Worm (Caenorhabditis elegans) whole organism, L4 larva: ENCODE measurements around the gene tin-9.1.
A peak's percentile ranks its signal among the peaks of the same experiment; 100 is the strongest.

Experiments used
- F44E2.7 ChIP-seq: fragments of 200-800 bp; sonication (Bioruptor generic); IDR thresholded peaks from 2 replicates; pipeline ENCODE4 v2.1.2; 2022; ENCODE audit warnings: missing genetic modification characterization, missing compliant biosample characterization
- F49E8.2 ChIP-seq: sonication (generic microtip); optimal IDR thresholded peaks from 2 replicates; lab custom pipeline; 2016; ENCODE audit warnings: missing compliant biosample characterization, mild to moderate bottlenecking, missing genetic modification characterization, borderline replicate concordance
- T20F7.1 ChIP-seq: fragments of 200-800 bp; sonication (Bioruptor generic); optimal IDR thresholded peaks from 2 replicates; lab custom pipeline; 2018; ENCODE audit warnings: mild to moderate bottlenecking, missing genetic modification characterization, missing compliant biosample characterization
- T26A8.4 ChIP-seq: fragments of 200-800 bp; sonication (Bioruptor generic); IDR thresholded peaks from 2 replicates; pipeline ENCODE4 v1.3.6; 2022; ENCODE audit warnings: missing genetic modification characterization, missing compliant biosample characterization
- ZK546.5 ChIP-seq, 2 experiments: sonication (generic microtip); optimal IDR thresholded peaks; 2 replicates each; lab custom pipeline; 2017; ENCODE audit warnings: missing biosample characterization in 2 of 2, missing genetic modification characterization in 2 of 2
- aha-1 ChIP-seq: fragments of 150-350 bp; peaks from one replicate; lab custom pipeline; 2014; ENCODE audit warnings: missing biosample characterization, missing genetic modification characterization
- ama-1 ChIP-seq: fragments of 150-350 bp; optimal IDR thresholded peaks from 2 replicates; lab custom pipeline; 2014; ENCODE audit warnings: inconsistent platforms, mixed read lengths
- arid-1 ChIP-seq: fragments of 200-800 bp; sonication (Bioruptor generic); conservative IDR thresholded peaks from 2 replicates; pipeline ENCODE4 v1.3.6; 2022; ENCODE audit warnings: missing genetic modification reagents, missing genetic modification characterization, missing compliant biosample characterization
- attf-4 ChIP-seq: sonication (generic microtip); optimal IDR thresholded peaks from 3 replicates; lab custom pipeline; 2017; ENCODE audit warnings: missing biosample characterization, missing genetic modification characterization
- ceh-20 ChIP-seq: fragments of 200-800 bp; sonication (Bioruptor generic); IDR thresholded peaks from 2 replicates; pipeline ENCODE4 v1.3.6; 2022; ENCODE audit warnings: missing genetic modification reagents, missing genetic modification characterization, missing compliant biosample characterization
- ceh-28 ChIP-seq: fragments of 150-350 bp; optimal IDR thresholded peaks from 2 replicates; lab custom pipeline; 2014; ENCODE audit warnings: missing biosample characterization, missing genetic modification reagents, missing genetic modification characterization
- ceh-62 ChIP-seq: sonication (generic microtip); optimal IDR thresholded peaks from 2 replicates; lab custom pipeline; 2017; ENCODE audit warnings: missing biosample characterization, missing genetic modification characterization
- ceh-82 ChIP-seq: sonication (generic microtip); optimal IDR thresholded peaks from 2 replicates; lab custom pipeline; 2017; ENCODE audit warnings: missing biosample characterization, missing genetic modification characterization
- daf-12 ChIP-seq: fragments of 150-350 bp; optimal IDR thresholded peaks from 2 replicates; lab custom pipeline; 2014; ENCODE audit warnings: missing biosample characterization, missing genetic modification reagents, missing genetic modification characterization
- daf-16 ChIP-seq, 3 experiments: sonication (generic microtip); optimal IDR thresholded peaks; 2 replicates each; lab custom pipeline; 2016 to 2017; ENCODE audit warnings: missing genetic modification characterization in 3 of 3, missing genetic modification reagents in 3 of 3, mild to moderate bottlenecking in 2 of 3, missing compliant biosample characterization in 2 of 3, missing biosample characterization in 1 of 3, moderate library complexity in 1 of 3
- daf-19 ChIP-seq: fragments of 200-800 bp; sonication (Bioruptor generic); conservative IDR thresholded peaks from 2 replicates; pipeline ENCODE4 v1.3.6; 2022; ENCODE audit warnings: missing genetic modification characterization, missing compliant biosample characterization
- dmd-6 ChIP-seq: fragments of 200-800 bp; sonication (Bioruptor generic); IDR thresholded peaks from 2 replicates; pipeline ENCODE4 v1.3.6; 2022; ENCODE audit warnings: missing genetic modification reagents, missing genetic modification characterization, missing compliant biosample characterization
- dmd-9 ChIP-seq: fragments of 200-800 bp; sonication (Bioruptor generic); IDR thresholded peaks from 2 replicates; pipeline ENCODE4 v1.3.6; 2022; ENCODE audit warnings: missing genetic modification reagents, missing genetic modification characterization, missing compliant biosample characterization
- dve-1 ChIP-seq: sonication (generic microtip); optimal IDR thresholded peaks from 2 replicates; lab custom pipeline; 2017; ENCODE audit warnings: antibody characterized with exemption, mild to moderate bottlenecking, missing genetic modification characterization, missing compliant biosample characterization; ENCODE audit not compliant: insufficient read depth
- egl-43 ChIP-seq: fragments of 200-800 bp; sonication (Bioruptor generic); IDR thresholded peaks from 2 replicates; pipeline ENCODE4 v1.3.6; 2022; ENCODE audit warnings: missing genetic modification reagents, missing genetic modification characterization, missing compliant biosample characterization
- hlh-11 ChIP-seq: fragments of 200-800 bp; sonication (Bioruptor generic); optimal IDR thresholded peaks from 2 replicates; lab custom pipeline; 2018; ENCODE audit warnings: mild to moderate bottlenecking, missing genetic modification characterization, missing compliant biosample characterization
- hmg-1.1 ChIP-seq: fragments of 200-800 bp; sonication (Bioruptor generic); IDR thresholded peaks from 2 replicates; pipeline ENCODE4 v1.3.6; 2022; ENCODE audit warnings: missing genetic modification reagents, missing genetic modification characterization, missing compliant biosample characterization
- lin-1 ChIP-seq: fragments of 200-800 bp; sonication (Bioruptor generic); IDR thresholded peaks from 2 replicates; pipeline ENCODE4 v1.3.6; 2022; ENCODE audit warnings: missing genetic modification reagents, missing genetic modification characterization, missing compliant biosample characterization
- lin-13 ChIP-seq: fragments of 150-350 bp; optimal IDR thresholded peaks from 2 replicates; lab custom pipeline; 2014; ENCODE audit warnings: missing biosample characterization, missing genetic modification reagents, missing genetic modification characterization
- lin-38 ChIP-seq: fragments of 200-800 bp; sonication (Bioruptor generic); IDR thresholded peaks from 2 replicates; pipeline ENCODE4 v1.3.6; 2022; ENCODE audit warnings: missing genetic modification reagents, missing genetic modification characterization, missing compliant biosample characterization
- lsy-2 ChIP-seq, 2 experiments: fragments of 150-350 bp in 1 of 2; sonication (generic microtip) in 1 of 2; optimal IDR thresholded peaks; 2 replicates each; lab custom pipeline; 2014 to 2017; ENCODE audit warnings: missing biosample characterization in 2 of 2, missing genetic modification characterization in 2 of 2
- mes-2 ChIP-seq: sonication (generic microtip); optimal IDR thresholded peaks from 2 replicates; lab custom pipeline; 2016; ENCODE audit warnings: missing genotype, mild to moderate bottlenecking, missing genetic modification characterization, missing compliant biosample characterization; ENCODE audit not compliant: poor library complexity, severe bottlenecking
- mxl-2 ChIP-seq: fragments of 200-800 bp; sonication (Bioruptor generic); conservative IDR thresholded peaks from 2 replicates; pipeline ENCODE4 v1.3.6; 2022; ENCODE audit warnings: missing genetic modification reagents, missing genetic modification characterization, missing compliant biosample characterization
- nhr-10 ChIP-seq: fragments of 150-350 bp; optimal IDR thresholded peaks from 2 replicates; lab custom pipeline; 2014; ENCODE audit warnings: missing biosample characterization, missing genetic modification characterization
- nhr-102 ChIP-seq: sonication (generic microtip); optimal IDR thresholded peaks from 2 replicates; lab custom pipeline; 2016; ENCODE audit warnings: mild to moderate bottlenecking, missing genetic modification characterization, moderate library complexity, missing compliant biosample characterization
- nhr-11 ChIP-seq: fragments of 150-350 bp; optimal IDR thresholded peaks from 2 replicates; lab custom pipeline; 2014; ENCODE audit warnings: missing biosample characterization, missing genetic modification characterization
- nhr-111 ChIP-seq: fragments of 200-800 bp; sonication (Bioruptor generic); optimal IDR thresholded peaks from 2 replicates; lab custom pipeline; 2018; ENCODE audit warnings: mild to moderate bottlenecking, missing genetic modification characterization, missing compliant biosample characterization
- nhr-25 ChIP-seq: sonication (generic microtip); optimal IDR thresholded peaks from 2 replicates; lab custom pipeline; 2017; ENCODE audit warnings: missing genetic modification characterization, mild to moderate bottlenecking, missing compliant biosample characterization, antibody characterized with exemption, moderate library complexity, borderline replicate concordance; ENCODE audit not compliant: insufficient read depth
- nhr-41 ChIP-seq: fragments of 200-800 bp; sonication (Bioruptor generic); IDR thresholded peaks from 2 replicates; pipeline ENCODE4 v1.3.6; 2022; ENCODE audit warnings: missing genetic modification reagents, missing genetic modification characterization, missing compliant biosample characterization
- nhr-42 ChIP-seq: fragments of 200-800 bp; sonication (Bioruptor generic); IDR thresholded peaks from 2 replicates; pipeline ENCODE4 v1.3.6; 2022; ENCODE audit warnings: missing genetic modification characterization, missing compliant biosample characterization
- php-3 ChIP-seq: fragments of 200-800 bp; sonication (Bioruptor generic); IDR thresholded peaks from 2 replicates; pipeline ENCODE4 v1.3.6; 2022; ENCODE audit warnings: missing genetic modification reagents, missing genetic modification characterization, missing compliant biosample characterization
- pqm-1 ChIP-seq: sonication (generic microtip); optimal IDR thresholded peaks from 2 replicates; lab custom pipeline; 2017; ENCODE audit warnings: missing biosample characterization, missing genetic modification characterization
- set-16 ChIP-seq: fragments of 200-800 bp; sonication (Bioruptor generic); IDR thresholded peaks from 2 replicates; pipeline ENCODE4 v1.3.6; 2022; ENCODE audit warnings: missing genetic modification reagents, missing genetic modification characterization, missing compliant biosample characterization
- snpc-4 ChIP-seq: fragments of 150-350 bp; optimal IDR thresholded peaks from 2 replicates; lab custom pipeline; 2014; ENCODE audit warnings: missing biosample characterization, missing genetic modification characterization
- tag-97 ChIP-seq: fragments of 200-800 bp; sonication (Bioruptor generic); IDR thresholded peaks from 2 replicates; pipeline ENCODE4 v1.3.6; 2022; ENCODE audit warnings: missing genetic modification characterization, missing compliant biosample characterization
- tra-1 ChIP-seq: fragments of 200-800 bp; sonication (Bioruptor generic); IDR thresholded peaks from 2 replicates; pipeline ENCODE4 v1.3.6; 2022; ENCODE audit warnings: missing genetic modification reagents, missing genetic modification characterization, missing compliant biosample characterization
- unc-39 ChIP-seq: sonication (generic microtip); optimal IDR thresholded peaks from 2 replicates; lab custom pipeline; 2017; ENCODE audit warnings: missing biosample characterization, missing genetic modification characterization
- vab-7 ChIP-seq: fragments of 200-800 bp; sonication (Bioruptor generic); IDR thresholded peaks from 2 replicates; pipeline ENCODE4 v1.3.6; 2022; ENCODE audit warnings: missing genetic modification reagents, missing genetic modification characterization, missing compliant biosample characterization
- zag-1 ChIP-seq: fragments of 150-350 bp; optimal IDR thresholded peaks from 2 replicates; lab custom pipeline; 2014; ENCODE audit warnings: missing biosample characterization, missing genetic modification characterization
- zfp-3 ChIP-seq: fragments of 200-800 bp; sonication (Bioruptor generic); conservative IDR thresholded peaks from 2 replicates; pipeline ENCODE4 v1.3.6; 2022; ENCODE audit warnings: missing genetic modification reagents, missing genetic modification characterization, missing compliant biosample characterization
- zip-2 ChIP-seq: fragments of 150-350 bp; optimal IDR thresholded peaks from 2 replicates; lab custom pipeline; 2014; ENCODE audit warnings: missing biosample characterization, missing genetic modification characterization
- ztf-11 ChIP-seq: fragments of 150-350 bp; optimal IDR thresholded peaks from 2 replicates; lab custom pipeline; 2014; ENCODE audit warnings: missing biosample characterization, missing genetic modification characterization

tin-9.1 gene

DNA sequence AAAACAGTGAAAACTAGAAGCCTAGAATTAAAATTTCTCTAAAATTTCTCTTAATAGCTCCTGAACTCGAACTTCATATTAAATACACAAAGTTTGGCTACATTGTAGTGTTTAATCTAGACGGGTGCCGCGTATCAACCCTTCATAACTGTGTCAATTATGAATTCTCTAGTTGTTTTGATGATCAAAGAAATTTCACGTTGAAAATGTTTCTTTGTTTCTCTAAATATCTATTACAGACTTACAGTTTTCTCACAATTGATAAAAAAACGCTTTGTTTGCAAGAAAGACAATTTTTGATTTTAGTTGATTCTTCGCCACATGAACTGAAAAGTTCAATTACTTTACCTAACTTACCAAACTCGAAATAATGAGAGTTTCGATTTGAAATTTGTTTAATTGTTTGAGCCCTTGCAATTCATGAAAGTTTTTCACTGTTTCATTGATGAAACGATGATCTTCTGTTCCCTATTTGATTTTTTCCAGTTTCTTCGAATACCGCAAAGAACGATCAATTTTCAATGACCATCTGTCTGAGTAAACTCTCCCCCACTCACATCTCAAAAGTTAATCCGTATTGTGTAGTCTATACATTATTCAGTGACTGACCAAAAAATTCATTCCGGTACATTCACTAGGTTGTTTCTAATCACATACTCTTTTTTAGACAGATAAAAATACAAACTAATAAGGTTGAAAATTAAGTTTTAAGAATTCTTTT lies 2.4 kb upstream of the tin-9.1 start (continued):
- TF ChIP-seq mes-2 (tag; lab: Kevin White, UChicago) (peak; percentile 12), aha-1 (tag; lab: Kevin White, UChicago) (peak; percentile 0), dve-1 (tag; lab: Kevin White, UChicago) (peak; percentile 36), ceh-82 (tag; lab: Kevin White, UChicago) (no peak), daf-16 (GFP tag; optimal IDR thresholded peaks at IDR 0.05; lab: Kevin White, UChicago) (no peak), daf-16 (tag; optimal IDR thresholded peaks at IDR 0.05; lab: Kevin White, UChicago) (peak; percentile 46), ceh-20 (no peak), zfp-3 (GFP tag; lab: Robert Waterston, UW) (no peak), ceh-62 (tag; lab: Kevin White, UChicago) (no peak), ZK546.5 (tag; optimal IDR thresholded peaks at IDR 0.05; lab: Kevin White, UChicago) (no peak), php-3 (no peak), nhr-41 (GFP tag; lab: Robert Waterston, UW) (no peak), vab-7 (no peak), zip-2 (no peak), ztf-11 (tag; lab: Kevin White, UChicago) (no peak), ceh-28 (tag; lab: Kevin White, UChicago) (no peak), F44E2.7 (GFP tag; lab: Robert Waterston, UW) (no peak), hmg-1.1 (GFP tag; lab: Robert Waterston, UW) (no peak), zag-1 (no peak)

ce11 chrIV:7045362-7045936 lies 1.0 kb upstream of the tin-9.1 start:
- no peak for TF ChIP-seq hmg-1.1 (GFP tag; lab: Robert Waterston, UW)
- peak; percentile 33; the same call in 1 of the 2 replicates for TF ChIP-seq dmd-6 (GFP tag; lab: Robert Waterston, UW)
- TF ChIP-seq arid-1 (GFP tag; lab: Robert Waterston, UW) = no peak
- no peak for TF ChIP-seq egl-43
- no peak for TF ChIP-seq snpc-4
- no peak for TF ChIP-seq nhr-10 (tag; lab: Kevin White, UChicago)
- no peak for TF ChIP-seq daf-16 (GFP tag; optimal IDR thresholded peaks at IDR 0.05; lab: Kevin White, UChicago)
- peak; percentile 20 for TF ChIP-seq daf-16 (tag; optimal IDR thresholded peaks at IDR 0.05; lab: Kevin White, UChicago)
- TF ChIP-seq ZK546.5 (tag; optimal IDR thresholded peaks at IDR 0.05; lab: Kevin White, UChicago) = no peak
- no peak for TF ChIP-seq nhr-102 (tag; lab: Kevin White, UChicago)
- no peak for TF ChIP-seq daf-12 (tag; lab: Kevin White, UChicago)
- TF ChIP-seq attf-4 (tag; lab: Kevin White, UChicago) = no peak
- TF ChIP-seq dmd-9 (GFP tag; lab: Robert Waterston, UW) = no peak
- no peak for TF ChIP-seq lsy-2 (tag; optimal IDR thresholded peaks at IDR 0.05; lab: Kevin White, UChicago)
- TF ChIP-seq T20F7.1 (GFP tag; lab: Kevin White, UChicago) = no peak
- TF ChIP-seq mxl-2 (GFP tag; lab: Robert Waterston, UW) = no peak
- no peak for TF ChIP-seq ama-1 (lab: Kevin White, UChicago)
- peak; percentile 19 for TF ChIP-seq aha-1 (tag; lab: Kevin White, UChicago)
- no peak for TF ChIP-seq hlh-11 (tag; lab: Kevin White, UChicago)
- no peak for TF ChIP-seq T26A8.4 (GFP tag; lab: Robert Waterston, UW)
- TF ChIP-seq F49E8.2 (tag; lab: Kevin White, UChicago) = no peak
- peak; percentile 20 for TF ChIP-seq dve-1 (tag; lab: Kevin White, UChicago)
- TF ChIP-seq lin-1 (GFP tag; lab: Robert Waterston, UW) = no peak
- TF ChIP-seq unc-39 (tag; lab: Kevin White, UChicago) = no peak
- no peak for TF ChIP-seq ztf-11 (tag; lab: Kevin White, UChicago)
- TF ChIP-seq lin-13 (GFP tag; lab: Kevin White, UChicago) = no peak
- no peak for TF ChIP-seq nhr-25 (tag; lab: Kevin White, UChicago)
- TF ChIP-seq lin-38 (GFP tag; lab: Robert Waterston, UW) = no peak
- no peak for TF ChIP-seq nhr-42 (GFP tag; lab: Robert Waterston, UW)
- no peak for TF ChIP-seq zag-1
- TF ChIP-seq tag-97 (GFP tag; lab: Robert Waterston, UW) = no peak
- TF ChIP-seq ceh-28 (tag; lab: Kevin White, UChicago) = no peak
- no peak for TF ChIP-seq nhr-111 (GFP tag; lab: Kevin White, UChicago)
- TF ChIP-seq daf-19 (GFP tag; lab: Robert Waterston, UW) = no peak
- peak; percentile 66 for TF ChIP-seq pqm-1 (tag; lab: Kevin White, UChicago)
- no peak for TF ChIP-seq nhr-11 (tag; lab: Kevin White, UChicago)
- TF ChIP-seq tra-1 (GFP tag; lab: Robert Waterston, UW) = no peak
- TF ChIP-seq set-16 (GFP tag; lab: Robert Waterston, UW) = no peak
